Fruit fly (Drosophila melanogaster): Measurements from ENCODE around the gene CG7322.

CG7322 gene

dm6 chrX:18857916-18858315 is 359 bp upstream of the CG7322 start, which contains the start of gene Usp39 (continued):
- TF ChIP-seq gsb (GFP tag; IDR thresholded peaks at IDR 0.05) (no peak), fd96Cb (tag; optimal IDR thresholded peaks at IDR 0.05) (no peak), Dll (GFP tag; IDR thresholded peaks at IDR 0.05; ENCODE audit: partially characterized antibody) (peak; percentile 54), Asciz (GFP tag; optimal IDR thresholded peaks at IDR 0.05) (no peak), Side (GFP tag; optimal IDR thresholded peaks at IDR 0.05) (no peak), CG4282 (GFP tag; optimal IDR thresholded peaks at IDR 0.05) (no peak), eve (GFP tag; optimal IDR thresholded peaks at IDR 0.05) (no peak), NK7.1 (GFP tag; optimal IDR thresholded peaks at IDR 0.05) (no peak), sqz (GFP tag; optimal IDR thresholded peaks at IDR 0.05) (no peak), Ada2b (GFP tag; IDR thresholded peaks at IDR 0.05) (no peak), CG6765 (GFP tag; optimal IDR thresholded peaks at IDR 0.05) (no peak), BEAF-32 (GFP tag; optimal IDR thresholded peaks at IDR 0.05) (peak; percentile 61), CG16815 (GFP tag; optimal IDR thresholded peaks at IDR 0.05) (no peak), CG2889 (GFP tag; IDR thresholded peaks at IDR 0.05) (no peak), CG8478 (optimal IDR thresholded peaks at IDR 0.05) (no peak), odd (GFP tag; optimal IDR thresholded peaks at IDR 0.05) (no peak), CG7928 (GFP tag; optimal IDR thresholded peaks at IDR 0.05) (no peak), Chrac-16 (GFP tag; optimal IDR thresholded peaks at IDR 0.05) (peak; percentile 20), Hr78 (GFP tag; optimal IDR thresholded peaks at IDR 0.05) (no peak), CG2116 (GFP tag; optimal IDR thresholded peaks at IDR 0.05) (peak; percentile 53), org-1 (GFP tag; optimal IDR thresholded peaks at IDR 0.05) (no peak), slou (GFP tag; optimal IDR thresholded peaks at IDR 0.05) (no peak), wor (GFP tag; IDR thresholded peaks at IDR 0.05) (no peak), tll (GFP tag; optimal IDR thresholded peaks at IDR 0.05) (no peak), CG6254 (GFP tag; optimal IDR thresholded peaks at IDR 0.05) (no peak), CG12155 (GFP tag; optimal IDR thresholded peaks at IDR 0.05) (peak; percentile 15), Mrtf (GFP tag; IDR thresholded peaks at IDR 0.05) (no peak), CG15696 (tag; optimal IDR thresholded peaks at IDR 0.05) (no peak), ewg (GFP tag; optimal IDR thresholded peaks at IDR 0.05) (no peak), Opbp (GFP tag; IDR thresholded peaks at IDR 0.05; ENCODE audit: partially characterized antibody) (0 out of 3 replicates have a peak, but pooled peaks have one; percentile 21), CG5953 (GFP tag; IDR thresholded peaks at IDR 0.05) (no peak), stc (GFP tag; IDR thresholded peaks at IDR 0.05) (no peak), Optix (GFP tag; IDR thresholded peaks at IDR 0.05) (no peak), CG3838 (GFP tag; optimal IDR thresholded peaks at IDR 0.05) (no peak), CG1602 (GFP tag; optimal IDR thresholded peaks at IDR 0.05) (peak; percentile 18), CG10209 (GFP tag; optimal IDR thresholded peaks at IDR 0.05) (no peak), E2f1 (GFP tag; IDR thresholded peaks at IDR 0.05) (no peak), CG11695 (GFP tag; IDR thresholded peaks at IDR 0.05) (no peak), vvl (GFP tag; IDR thresholded peaks at IDR 0.05) (no peak), CG6813 (GFP tag; optimal IDR thresholded peaks at IDR 0.05) (no peak), pfk (GFP tag; optimal IDR thresholded peaks at IDR 0.05) (no peak), MBD-R2 (GFP tag; IDR thresholded peaks at IDR 0.05) (peak; percentile 78), abd-A (tag; optimal IDR thresholded peaks at IDR 0.05) (no peak), CoRest (tag; optimal IDR thresholded peaks at IDR 0.05) (peak; percentile 46), HmgZ (tag; optimal IDR thresholded peaks at IDR 0.05) (no peak), Spps (tag; optimal IDR thresholded peaks at IDR 0.05) (no peak), CG12219 (GFP tag; optimal IDR thresholded peaks at IDR 0.05) (no peak), CG12236 (GFP tag; optimal IDR thresholded peaks at IDR 0.05) (no peak), aop (GFP tag; IDR thresholded peaks at IDR 0.05) (no peak), Camta (GFP tag; optimal IDR thresholded peaks at IDR 0.05) (no peak), CG5245 (GFP tag; optimal IDR thresholded peaks at IDR 0.05) (no peak), Sox100B (GFP tag; optimal IDR thresholded peaks at IDR 0.05) (no peak)
